Fruit fly (Drosophila melanogaster): ENCODE data around the gene gnu.

dm6 chr3L:14785492-14785916, 17.7 kb downstream of the gnu start:
- TF ChIP-seq h (optimal IDR thresholded peaks at IDR 0.05) (no peak), Myc (optimal IDR thresholded peaks at IDR 0.05) (no peak), ttk (optimal IDR thresholded peaks at IDR 0.05) (no peak), psq (optimal IDR thresholded peaks at IDR 0.05) (no peak)

Measured in Kc167 (cell line).